ENCODE assay signal across 5 fruit fly cellular contexts in the genomic region with DNA sequence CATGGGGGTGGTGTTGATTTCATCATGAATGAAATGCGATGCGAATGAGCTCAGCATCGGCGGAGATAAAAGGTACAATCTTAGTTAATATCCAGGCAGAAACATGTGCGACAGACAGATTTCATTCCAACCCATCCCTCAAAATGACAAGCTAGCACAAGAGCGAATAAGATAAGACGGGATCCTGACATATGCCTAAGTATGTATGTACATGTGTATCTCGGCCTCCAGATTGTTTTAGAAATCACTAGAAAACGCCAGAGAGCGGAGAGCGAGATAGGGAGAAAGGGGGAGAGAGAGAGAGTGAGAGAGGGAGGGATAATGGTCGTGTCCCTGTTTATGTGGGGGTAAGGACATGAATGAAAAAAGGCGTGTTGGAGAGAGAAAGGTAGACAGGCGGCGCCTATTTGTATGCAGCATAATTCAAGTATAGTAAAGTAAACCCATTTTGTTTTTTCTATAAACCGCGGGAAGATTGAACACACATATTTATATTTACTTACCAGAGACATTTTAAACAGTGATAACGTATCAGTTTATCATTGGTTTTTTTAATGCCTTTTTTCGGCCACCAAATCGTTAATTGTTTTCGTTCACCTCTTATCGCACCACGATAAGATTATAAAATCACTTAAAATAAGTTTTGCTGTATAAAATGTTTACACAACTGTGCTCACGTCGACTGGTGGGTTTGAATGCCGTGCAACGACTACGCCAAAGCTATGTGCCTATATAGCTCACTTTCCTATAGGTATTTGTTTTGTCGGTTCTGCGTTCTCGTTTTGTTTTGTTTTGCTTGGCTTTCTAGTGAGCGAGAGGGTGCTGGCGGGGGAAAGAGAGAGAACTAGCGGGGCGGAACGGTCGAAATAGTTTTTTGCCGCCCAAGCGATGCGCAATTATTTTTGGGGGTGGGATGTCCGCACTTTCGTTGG.
A peak's percentile ranks its signal among the peaks of the same experiment; 100 is the strongest.
TF ChIP-seq lines count a peak whose summit lies in the region.

No protein-coding gene starts in this region.

- no peak for TF ChIP-seq CTCF in whole organism, embryonic (GFP tag; optimal IDR thresholded peaks at IDR 0.05; lab: Kevin White, UChicago)

TF ChIP-seq in whole organism, adult, 20 proteins besides CTCF, POLR2A, EP300 and RAD21 (continues in another document):
- TF ChIP-seq Clk (GFP tag; optimal IDR thresholded peaks at IDR 0.05; lab: Kevin White, UChicago) (peak; percentile 39), CG5204 (GFP tag; optimal IDR thresholded peaks at IDR 0.05; lab: Kevin White, UChicago) (no peak), bab1 (GFP tag; optimal IDR thresholded peaks at IDR 0.05; lab: Kevin White, UChicago) (no peak), Hr96 (GFP tag; optimal IDR thresholded peaks at IDR 0.05; lab: Kevin White, UChicago) (peak; percentile 13), cnc (optimal IDR thresholded peaks at IDR 0.05; lab: Kevin White, UChicago) (no peak), cic (GFP tag; optimal IDR thresholded peaks at IDR 0.05; lab: Kevin White, UChicago) (peak; percentile 93), Crg-1 (GFP tag; optimal IDR thresholded peaks at IDR 0.05; lab: Kevin White, UChicago) (peak; percentile 47), CG7101 (tag; optimal IDR thresholded peaks at IDR 0.05; lab: Kevin White, UChicago) (peak; percentile 38), tj (GFP tag; optimal IDR thresholded peaks at IDR 0.05; lab: Kevin White, UChicago) (peak; percentile 17), ovo (GFP tag; optimal IDR thresholded peaks at IDR 0.05; lab: Kevin White, UChicago) (peak; percentile 48), kay (GFP tag; lab: Kevin White, UChicago; ENCODE audit: borderline replicate concordance) (peak; percentile 47), CG12768 (GFP tag; optimal IDR thresholded peaks at IDR 0.05; lab: Kevin White, UChicago) (peak; percentile 75), CG7045 (GFP tag; optimal IDR thresholded peaks at IDR 0.05; lab: Kevin White, UChicago) (peak; percentile 23), toe (GFP tag; optimal IDR thresholded peaks at IDR 0.05; lab: Kevin White, UChicago) (no peak), pad (GFP tag; optimal IDR thresholded peaks at IDR 0.05; lab: Kevin White, UChicago) (peak; percentile 21), CG1620 (GFP tag; optimal IDR thresholded peaks at IDR 0.05; lab: Kevin White, UChicago) (peak; percentile 19)

TF ChIP-seq in whole organism, embryonic, 481 proteins besides CTCF, POLR2A, EP300 and RAD21 (continues in another document):
- TF ChIP-seq CG10462 (GFP tag; optimal IDR thresholded peaks at IDR 0.05; lab: Kevin White, UChicago) (no peak), CG7745 (tag; optimal IDR thresholded peaks at IDR 0.05; lab: Kevin White, UChicago) (peak; percentile 22), scrt (GFP tag; optimal IDR thresholded peaks at IDR 0.05; lab: Kevin White, UChicago) (peak; percentile 49), schlank (tag; optimal IDR thresholded peaks at IDR 0.05; lab: Kevin White, UChicago) (peak; percentile 61), ash1 (GFP tag; optimal IDR thresholded peaks at IDR 0.05; lab: Kevin White, UChicago) (peak; percentile 56), CG17612 (GFP tag; IDR thresholded peaks at IDR 0.05; lab: Robert Waterston, UW) (0 out of 2 replicates have a peak, but pooled peaks have one; percentile 10), Lim3 (GFP tag; IDR thresholded peaks at IDR 0.05; lab: Robert Waterston, UW) (peak; percentile 63; the same call in 1 of the 2 replicates), fd96Cb (tag; optimal IDR thresholded peaks at IDR 0.05; lab: Kevin White, UChicago) (no peak), yki (optimal IDR thresholded peaks at IDR 0.05; lab: Kevin White, UChicago) (peak; percentile 51), CG4424 (GFP tag; optimal IDR thresholded peaks at IDR 0.05; lab: Kevin White, UChicago) (no peak), CG17359 (tag; optimal IDR thresholded peaks at IDR 0.05; lab: Kevin White, UChicago) (peak; percentile 35), eyg (GFP tag; optimal IDR thresholded peaks at IDR 0.05; lab: Kevin White, UChicago) (peak; percentile 32), dimm (GFP tag; IDR thresholded peaks at IDR 0.05; lab: Robert Waterston, UW) (no peak), NFAT (GFP tag; IDR thresholded peaks at IDR 0.05; lab: Robert Waterston, UW) (peak; percentile 47; the same call in 1 of the 2 replicates), en (GFP tag; optimal IDR thresholded peaks at IDR 0.05; lab: Kevin White, UChicago) (peak; percentile 5)

TF ChIP-seq in whole organism, prepupa, 60 proteins besides CTCF, POLR2A, EP300 and RAD21 (continues in another document):
- TF ChIP-seq Hr4 (GFP tag; optimal IDR thresholded peaks at IDR 0.05; lab: Kevin White, UChicago) = peak; percentile 17
- TF ChIP-seq CG6854 (GFP tag; optimal IDR thresholded peaks at IDR 0.05; lab: Kevin White, UChicago) = peak; percentile 52
- no peak for TF ChIP-seq fd85E (GFP tag; optimal IDR thresholded peaks at IDR 0.05; lab: Kevin White, UChicago)
- no peak for TF ChIP-seq Ets96B (tag; optimal IDR thresholded peaks at IDR 0.05; lab: Kevin White, UChicago)
- peak; percentile 28 for TF ChIP-seq CG6808 (GFP tag; optimal IDR thresholded peaks at IDR 0.05; lab: Kevin White, UChicago)
- peak; percentile 86 for TF ChIP-seq vri (GFP tag; optimal IDR thresholded peaks at IDR 0.05; lab: Kevin White, UChicago)
- no peak for TF ChIP-seq lz (GFP tag; optimal IDR thresholded peaks at IDR 0.05; lab: Kevin White, UChicago)
- peak; percentile 21 for TF ChIP-seq Met (GFP tag; optimal IDR thresholded peaks at IDR 0.05; lab: Kevin White, UChicago)
- no peak for TF ChIP-seq CG3919 (GFP tag; optimal IDR thresholded peaks at IDR 0.05; lab: Kevin White, UChicago)
- TF ChIP-seq salr (GFP tag; optimal IDR thresholded peaks at IDR 0.05; lab: Kevin White, UChicago) = no peak
- no peak for TF ChIP-seq Sox102F (GFP tag; optimal IDR thresholded peaks at IDR 0.05; lab: Kevin White, UChicago)
- TF ChIP-seq CG16779 (tag; optimal IDR thresholded peaks at IDR 0.05; lab: Kevin White, UChicago) = peak; percentile 56
- TF ChIP-seq CG15336 (GFP tag; IDR thresholded peaks at IDR 0.05; lab: Robert Waterston, UW) = peak; percentile 67
- TF ChIP-seq Hr38 (GFP tag; optimal IDR thresholded peaks at IDR 0.05; lab: Kevin White, UChicago) = no peak
- TF ChIP-seq esn (GFP tag; optimal IDR thresholded peaks at IDR 0.05; lab: Kevin White, UChicago) = no peak
- peak; percentile 50 for TF ChIP-seq CG6163 (GFP tag; IDR thresholded peaks at IDR 0.05; lab: Robert Waterston, UW)
- TF ChIP-seq dsx (GFP tag; optimal IDR thresholded peaks at IDR 0.05; lab: Kevin White, UChicago; ENCODE audit: poor library complexity, severe bottlenecking) = no peak

TF ChIP-seq in whole organism, pupa, 21 proteins besides CTCF, POLR2A, EP300 and RAD21:
- no peak for TF ChIP-seq Snoo (tag; optimal IDR thresholded peaks at IDR 0.05; lab: Kevin White, UChicago)
- peak; percentile 39 for TF ChIP-seq CG8301 (tag; optimal IDR thresholded peaks at IDR 0.05; lab: Kevin White, UChicago)
- no peak for TF ChIP-seq Pif1B (GFP tag; optimal IDR thresholded peaks at IDR 0.05; lab: Kevin White, UChicago)
- peak; percentile 42 for TF ChIP-seq CG14655 (GFP tag; optimal IDR thresholded peaks at IDR 0.05; lab: Kevin White, UChicago)
- TF ChIP-seq fd96Ca (GFP tag; IDR thresholded peaks at IDR 0.05; lab: Robert Waterston, UW) = peak; percentile 67; the same call in 2 of the 3 replicates
- no peak for TF ChIP-seq CG34367 (tag; optimal IDR thresholded peaks at IDR 0.05; lab: Kevin White, UChicago)
- peak; percentile 20 for TF ChIP-seq CG13204 (GFP tag; optimal IDR thresholded peaks at IDR 0.05; lab: Kevin White, UChicago)
- TF ChIP-seq rn (GFP tag; IDR thresholded peaks at IDR 0.05; lab: Robert Waterston, UW) = peak; percentile 66
- TF ChIP-seq CG15710 (tag; optimal IDR thresholded peaks at IDR 0.05; lab: Kevin White, UChicago) = no peak
- peak; percentile 65; the same call in 1 of the 2 replicates for TF ChIP-seq CG12605 (GFP tag; IDR thresholded peaks at IDR 0.05; lab: Robert Waterston, UW)
- TF ChIP-seq Ets98B (GFP tag; IDR thresholded peaks at IDR 0.05; lab: Robert Waterston, UW) = peak; percentile 57
- peak; percentile 64 for TF ChIP-seq CG32121 (GFP tag; IDR thresholded peaks at IDR 0.05; lab: Robert Waterston, UW)
- peak; percentile 56; the same call in 2 of the 3 replicates for TF ChIP-seq CG4496 (GFP tag; IDR thresholded peaks at IDR 0.05; lab: Robert Waterston, UW)
TF ChIP-seq in whole organism, pupa: peak in this region for 9.

TF ChIP-seq in whole organism, wandering third instar larva, 38 proteins besides CTCF, POLR2A, EP300 and RAD21 (continues in another document):
- TF ChIP-seq dmrt93B (GFP tag; optimal IDR thresholded peaks at IDR 0.05; lab: Kevin White, UChicago) (no peak), Sp1 (GFP tag; optimal IDR thresholded peaks at IDR 0.05; lab: Kevin White, UChicago) (peak; percentile 63), tai (GFP tag; optimal IDR thresholded peaks at IDR 0.05; lab: Kevin White, UChicago) (no peak), Hr78 (GFP tag; optimal IDR thresholded peaks at IDR 0.05; lab: Kevin White, UChicago) (no peak), psq (GFP tag; optimal IDR thresholded peaks at IDR 0.05; lab: Kevin White, UChicago) (no peak), Myc (optimal IDR thresholded peaks at IDR 0.05; lab: Kevin White, UChicago) (no peak), br (GFP tag; optimal IDR thresholded peaks at IDR 0.05; lab: Kevin White, UChicago) (peak; percentile 2), usp (GFP tag; optimal IDR thresholded peaks at IDR 0.05; lab: Kevin White, UChicago) (no peak), dsf (GFP tag; optimal IDR thresholded peaks at IDR 0.05; lab: Kevin White, UChicago; ENCODE audit: borderline replicate concordance) (no peak), Abd-B (GFP tag; optimal IDR thresholded peaks at IDR 0.05; lab: Kevin White, UChicago) (no peak), pan (optimal IDR thresholded peaks at IDR 0.05; lab: Kevin White, UChicago) (no peak), Vsx2 (GFP tag; optimal IDR thresholded peaks at IDR 0.05; lab: Kevin White, UChicago; ENCODE audit: partially characterized antibody) (no peak), Hnf4 (GFP tag; optimal IDR thresholded peaks at IDR 0.05; lab: Kevin White, UChicago) (peak; percentile 22), OdsH (GFP tag; optimal IDR thresholded peaks at IDR 0.05; lab: Kevin White, UChicago) (no peak), sv (GFP tag; optimal IDR thresholded peaks at IDR 0.05; lab: Kevin White, UChicago) (peak; percentile 32), brk (GFP tag; optimal IDR thresholded peaks at IDR 0.05; lab: Kevin White, UChicago) (peak; percentile 27), fru (GFP tag; optimal IDR thresholded peaks at IDR 0.05; lab: Kevin White, UChicago) (no peak), jim (GFP tag; optimal IDR thresholded peaks at IDR 0.05; lab: Kevin White, UChicago) (no peak), woc (GFP tag; optimal IDR thresholded peaks at IDR 0.05; lab: Kevin White, UChicago) (no peak), h (GFP tag; optimal IDR thresholded peaks at IDR 0.05; lab: Kevin White, UChicago) (peak; percentile 58), CrebA (GFP tag; optimal IDR thresholded peaks at IDR 0.05; lab: Kevin White, UChicago; ENCODE audit: borderline replicate concordance) (peak; percentile 64), Mio (GFP tag; optimal IDR thresholded peaks at IDR 0.05; lab: Kevin White, UChicago) (no peak), rgr (GFP tag; optimal IDR thresholded peaks at IDR 0.05; lab: Kevin White, UChicago) (no peak), Hr83 (GFP tag; optimal IDR thresholded peaks at IDR 0.05; lab: Kevin White, UChicago; ENCODE audit: poor library complexity, severe bottlenecking) (peak; percentile 6)
